Fruit fly (Drosophila melanogaster) whole organism, embryonic: ENCODE data around the gene LeuRS-m.

Experiments used
- Atf3 ChIP-seq: fragments of 200-800 bp; sonication (Bioruptor generic); optimal IDR thresholded peaks from 3 replicates; lab custom pipeline; 2016; ENCODE audit warnings: missing biosample characterization, missing genetic modification characterization
- Bgb ChIP-seq: fragments of 200-800 bp; sonication (Bioruptor generic); IDR thresholded peaks from 2 replicates; pipeline ENCODE4 v1.3.6; 2022; ENCODE audit warnings: missing biosample characterization, missing genetic modification characterization; ENCODE audit not compliant: partially characterized antibody
- Blimp-1 ChIP-seq: fragments of 200-800 bp; sonication (Bioruptor generic); optimal IDR thresholded peaks from 3 replicates; lab custom pipeline; 2018; ENCODE audit warnings: missing biosample characterization, missing genetic modification characterization, mild to moderate bottlenecking, moderate library complexity, missing genetic modification reagents
- BtbVII ChIP-seq: fragments of 200-800 bp; sonication (Bioruptor generic); optimal IDR thresholded peaks from 3 replicates; lab custom pipeline; 2017; ENCODE audit warnings: missing biosample characterization, mild to moderate bottlenecking, missing genetic modification characterization
- CG10654 ChIP-seq: fragments of 200-800 bp; sonication (Bioruptor generic); optimal IDR thresholded peaks from 2 replicates; lab custom pipeline; 2016; ENCODE audit warnings: missing biosample characterization, missing genetic modification characterization
- CG10979 ChIP-seq: fragments of 200-800 bp; sonication (Bioruptor generic); optimal IDR thresholded peaks from 2 replicates; lab custom pipeline; 2018; ENCODE audit warnings: missing biosample characterization, mild to moderate bottlenecking, missing genetic modification characterization, moderate library complexity
- CG12659 ChIP-seq: fragments of 200-800 bp; sonication (Bioruptor generic); optimal IDR thresholded peaks from 3 replicates; lab custom pipeline; 2017; ENCODE audit warnings: mild to moderate bottlenecking, missing biosample characterization, missing genetic modification reagents, missing genetic modification characterization
- CG14710 ChIP-seq: fragments of 200-800 bp; sonication (Bioruptor generic); optimal IDR thresholded peaks from 3 replicates; lab custom pipeline; 2019; ENCODE audit warnings: missing biosample characterization, mild to moderate bottlenecking, missing genetic modification characterization, moderate library complexity
- CG15514 ChIP-seq: fragments of 200-800 bp; sonication (Bioruptor generic); optimal IDR thresholded peaks from 3 replicates; lab custom pipeline; 2017; ENCODE audit warnings: missing biosample characterization, missing genetic modification characterization, mild to moderate bottlenecking, moderate library complexity, missing genetic modification reagents
- CG1602 ChIP-seq: fragments of 200-800 bp; sonication (Bioruptor generic); optimal IDR thresholded peaks from 3 replicates; lab custom pipeline; 2016; ENCODE audit warnings: missing biosample characterization, missing genetic modification characterization
- CG17612 ChIP-seq: fragments of 200-800 bp; sonication (Bioruptor generic); IDR thresholded peaks from 2 replicates; pipeline ENCODE4 v1.3.6; 2022; ENCODE audit warnings: missing biosample characterization, missing genetic modification characterization
- CG18599 ChIP-seq: fragments of 200-800 bp; sonication (Bioruptor generic); optimal IDR thresholded peaks from 3 replicates; lab custom pipeline; 2017; ENCODE audit warnings: missing biosample characterization, missing genetic modification characterization, mild to moderate bottlenecking, moderate library complexity, missing genetic modification reagents
- CG2889 ChIP-seq: fragments of 200-800 bp; sonication (Bioruptor generic); IDR thresholded peaks from 3 replicates; pipeline ENCODE4 v1.3.6; 2022; ENCODE audit warnings: missing biosample characterization, missing genetic modification characterization
- CG3281 ChIP-seq: fragments of 200-800 bp; sonication (Bioruptor generic); optimal IDR thresholded peaks from 3 replicates; lab custom pipeline; 2017; ENCODE audit warnings: missing biosample characterization, mild to moderate bottlenecking, missing genetic modification characterization
- CG34224 ChIP-seq: fragments of 200-800 bp; sonication (Bioruptor generic); IDR thresholded peaks from 3 replicates; pipeline ENCODE4 v1.3.6; 2022; ENCODE audit warnings: missing biosample characterization, missing genetic modification characterization; ENCODE audit not compliant: partially characterized antibody
- CG7987 ChIP-seq: fragments of 200-800 bp; sonication (Bioruptor generic); optimal IDR thresholded peaks from 2 replicates; lab custom pipeline; 2018; ENCODE audit warnings: missing biosample characterization, mild to moderate bottlenecking, missing genetic modification characterization, moderate library complexity
- CG8290 ChIP-seq, 3 experiments: fragments of 200-800 bp; sonication (Bioruptor generic); optimal IDR thresholded peaks; 2 replicates each; lab custom pipeline; 2016 to 2019; ENCODE audit warnings: missing biosample characterization in 3 of 3, missing genetic modification characterization in 3 of 3, mild to moderate bottlenecking in 2 of 3, moderate library complexity in 1 of 3
- CG8478 ChIP-seq: fragments of >200 bp; optimal IDR thresholded peaks from 2 replicates; lab custom pipeline; 2018
- CG8765 ChIP-seq: fragments of 200-800 bp; sonication (Bioruptor generic); IDR thresholded peaks from 2 replicates; pipeline ENCODE4 v1.3.6; 2022; ENCODE audit warnings: missing biosample characterization, missing genetic modification characterization
- CTCF ChIP-seq: fragments of 200-800 bp; sonication (Bioruptor generic); optimal IDR thresholded peaks from 2 replicates; lab custom pipeline; 2017; ENCODE audit warnings: missing biosample characterization, mild to moderate bottlenecking, missing genetic modification characterization, moderate library complexity
- Chrac-16 ChIP-seq: fragments of 200-800 bp; sonication (Bioruptor generic); optimal IDR thresholded peaks from 3 replicates; lab custom pipeline; 2016; ENCODE audit warnings: missing biosample characterization, missing genetic modification characterization
- HLH3B ChIP-seq: fragments of 200-800 bp; sonication (Bioruptor generic); IDR thresholded peaks from 2 replicates; pipeline ENCODE4 v1.3.6; 2022; ENCODE audit warnings: missing biosample characterization, missing genetic modification characterization
- Hr78 ChIP-seq, 2 experiments: fragments of 200-800 bp in 1 of 2; fragments of >200 bp in 1 of 2; sonication (Bioruptor generic) in 1 of 2; optimal IDR thresholded peaks; 2 replicates each; lab custom pipeline; 2017 to 2019; ENCODE audit warnings: missing biosample characterization in 2 of 2, missing genetic modification characterization in 2 of 2, mild to moderate bottlenecking in 1 of 2, moderate library complexity in 1 of 2
- MTF-1 ChIP-seq: fragments of 200-800 bp; sonication (Bioruptor generic); optimal IDR thresholded peaks from 2 replicates; lab custom pipeline; 2018; ENCODE audit warnings: missing biosample characterization, mild to moderate bottlenecking, missing genetic modification characterization, borderline replicate concordance
- Meics ChIP-seq: fragments of 200-800 bp; sonication (Bioruptor generic); optimal IDR thresholded peaks from 2 replicates; lab custom pipeline; 2017; ENCODE audit warnings: missing biosample characterization, mild to moderate bottlenecking, missing genetic modification characterization
- Nf-YB ChIP-seq: fragments of 200-800 bp; sonication (Bioruptor generic); optimal IDR thresholded peaks from 3 replicates; lab custom pipeline; 2019; ENCODE audit warnings: missing biosample characterization, mild to moderate bottlenecking, missing genetic modification characterization, moderate library complexity
- Pdp1 ChIP-seq, 2 experiments: fragments of 200-800 bp; sonication (Bioruptor generic); optimal IDR thresholded peaks; 3 replicates each; lab custom pipeline; 2016; ENCODE audit warnings: missing biosample characterization in 2 of 2, missing genetic modification characterization in 2 of 2, mild to moderate bottlenecking in 1 of 2, moderate library complexity in 1 of 2
- Xrp1 ChIP-seq: fragments of 200-800 bp; sonication (Bioruptor generic); IDR thresholded peaks from 2 replicates; pipeline ENCODE4 v1.3.6; 2022; ENCODE audit warnings: missing biosample characterization, missing genetic modification characterization
- ara ChIP-seq: fragments of 200-800 bp; sonication (Bioruptor generic); IDR thresholded peaks from 2 replicates; pipeline ENCODE4 v1.3.6; 2022; ENCODE audit warnings: missing biosample characterization, missing genetic modification characterization
- bab2 ChIP-seq: fragments of 200-800 bp; sonication (Bioruptor generic); optimal IDR thresholded peaks from 2 replicates; lab custom pipeline; 2016; ENCODE audit warnings: missing biosample characterization, missing genetic modification characterization
- bbx ChIP-seq: fragments of 200-800 bp; sonication (Bioruptor generic); IDR thresholded peaks from 2 replicates; pipeline ENCODE4 v1.3.6; 2022; ENCODE audit warnings: missing biosample characterization, missing genetic modification characterization; ENCODE audit not compliant: partially characterized antibody
- btn ChIP-seq: fragments of 200-800 bp; sonication (Bioruptor generic); optimal IDR thresholded peaks from 2 replicates; lab custom pipeline; 2016; ENCODE audit warnings: missing biosample characterization, missing genetic modification characterization
- crp ChIP-seq, 2 experiments: fragments of 200-800 bp; sonication (Bioruptor generic); optimal IDR thresholded peaks; 2 replicates in 1 of 2; 3 replicates in 1 of 2; lab custom pipeline; 2017; ENCODE audit warnings: missing biosample characterization in 2 of 2, missing genetic modification characterization in 2 of 2, mild to moderate bottlenecking in 1 of 2, moderate library complexity in 1 of 2
- dmrt99B ChIP-seq: fragments of 200-800 bp; sonication (Bioruptor generic); optimal IDR thresholded peaks from 2 replicates; lab custom pipeline; 2018; ENCODE audit warnings: missing biosample characterization, mild to moderate bottlenecking, missing genetic modification characterization, moderate library complexity
- dpn ChIP-seq, 2 experiments: fragments of 200-800 bp; sonication (Bioruptor generic); optimal IDR thresholded peaks; 3 replicates each; lab custom pipeline; 2016; ENCODE audit warnings: missing biosample characterization in 2 of 2, missing genetic modification characterization in 2 of 2
- esg ChIP-seq: fragments of 200-800 bp; sonication (Bioruptor generic); conservative IDR thresholded peaks from 2 replicates; pipeline ENCODE4 v1.3.6; 2022; ENCODE audit warnings: missing biosample characterization, missing genetic modification characterization
- gcm ChIP-seq: fragments of 200-800 bp; sonication (Bioruptor generic); optimal IDR thresholded peaks from 2 replicates; lab custom pipeline; 2019; ENCODE audit warnings: missing biosample characterization, mild to moderate bottlenecking, missing genetic modification characterization, moderate library complexity
- gfzf ChIP-seq: fragments of 200-800 bp; sonication (Bioruptor generic); optimal IDR thresholded peaks from 2 replicates; lab custom pipeline; 2016; ENCODE audit warnings: missing biosample characterization, mild to moderate bottlenecking, missing genetic modification characterization, moderate library complexity
- kay ChIP-seq: fragments of 200-800 bp; sonication (Bioruptor generic); optimal IDR thresholded peaks from 2 replicates; lab custom pipeline; 2016; ENCODE audit warnings: missing biosample characterization, missing genetic modification characterization
- nau ChIP-seq: fragments of 200-800 bp; sonication (Bioruptor generic); optimal IDR thresholded peaks from 3 replicates; lab custom pipeline; 2017; ENCODE audit warnings: missing biosample characterization, mild to moderate bottlenecking, missing genetic modification characterization, missing genetic modification reagents
- rib ChIP-seq: fragments of 200-800 bp; sonication (Bioruptor generic); IDR thresholded peaks from 2 replicates; pipeline ENCODE4 v1.3.6; 2022; ENCODE audit warnings: missing biosample characterization, missing genetic modification characterization
- sima ChIP-seq: fragments of 200-800 bp; sonication (Bioruptor generic); optimal IDR thresholded peaks from 2 replicates; lab custom pipeline; 2016; ENCODE audit warnings: missing biosample characterization, missing genetic modification characterization
- so ChIP-seq: fragments of 200-800 bp; sonication (Bioruptor generic); IDR thresholded peaks from 3 replicates; pipeline ENCODE4 v1.3.6; 2022; ENCODE audit warnings: missing biosample characterization, missing genetic modification characterization
- ssp ChIP-seq: fragments of 200-800 bp; sonication (Bioruptor generic); IDR thresholded peaks from 2 replicates; pipeline ENCODE4 v1.3.6; 2022; ENCODE audit warnings: missing biosample characterization, missing genetic modification characterization
- tin ChIP-seq: fragments of 200-800 bp; sonication (Bioruptor generic); optimal IDR thresholded peaks from 3 replicates; lab custom pipeline; 2016; ENCODE audit warnings: missing biosample characterization, missing genetic modification characterization
- zen ChIP-seq: fragments of 200-800 bp; sonication (Bioruptor generic); optimal IDR thresholded peaks from 3 replicates; lab custom pipeline; 2018; ENCODE audit warnings: missing biosample characterization, mild to moderate bottlenecking, missing genetic modification characterization, moderate library complexity
- zf30C ChIP-seq: fragments of 200-800 bp; sonication (Bioruptor generic); optimal IDR thresholded peaks from 3 replicates; lab custom pipeline; 2018; ENCODE audit warnings: missing biosample characterization, mild to moderate bottlenecking, missing genetic modification characterization

LeuRS-m gene

dm6 chr3L:4824356-4825138, 1.1 kb upstream of the LeuRS-m start (continued):
- TF ChIP-seq esg (GFP tag; lab: Robert Waterston, UW) (peak; percentile 96), tin (GFP tag; lab: Kevin White, UChicago) (peak; percentile 96), btn (GFP tag; lab: Kevin White, UChicago) (peak; percentile 75), Xrp1 (peak; percentile 98), CG8478 (lab: Kevin White, UChicago) (no peak), CG17612 (GFP tag; lab: Robert Waterston, UW) (peak; percentile 95), CG7987 (peak; percentile 77), CG10654 (GFP tag; lab: Kevin White, UChicago) (peak; percentile 91), rib (GFP tag; lab: Robert Waterston, UW) (peak; percentile 95), dpn (GFP tag; optimal IDR thresholded peaks at IDR 0.05; lab: Kevin White, UChicago) (peak; percentile 94 to 97), gcm (GFP tag; lab: Kevin White, UChicago) (no peak), CG3281 (GFP tag; lab: Kevin White, UChicago) (peak; percentile 94), CG15514 (GFP tag; lab: Kevin White, UChicago) (peak; percentile 89), CG2889 (GFP tag; lab: Robert Waterston, UW) (peak; percentile 96), sima (GFP tag; lab: Kevin White, UChicago) (peak; percentile 51), Pdp1 (GFP tag; optimal IDR thresholded peaks at IDR 0.05; lab: Kevin White, UChicago) (peak in 1 of 2 experiments; percentile 91), Chrac-16 (GFP tag; lab: Kevin White, UChicago) (peak; percentile 96), Meics (GFP tag; lab: Kevin White, UChicago) (peak; percentile 95), Bgb (GFP tag; lab: Robert Waterston, UW) (peak; percentile 54; the same call in 1 of the 2 replicates), Atf3 (peak; percentile 88), CG12659 (GFP tag; lab: Kevin White, UChicago) (peak; percentile 97), dmrt99B (tag; lab: Kevin White, UChicago) (peak; percentile 97), crp (GFP tag; optimal IDR thresholded peaks at IDR 0.05; lab: Kevin White, UChicago) (peak; percentile 49 to 95), BtbVII (peak; percentile 95), ssp (GFP tag; lab: Robert Waterston, UW) (peak; percentile 91), CG14710 (peak; percentile 93), zf30C (no peak), Nf-YB (GFP tag; lab: Kevin White, UChicago) (peak; percentile 84), Hr78 (GFP tag; optimal IDR thresholded peaks at IDR 0.05; lab: Kevin White, UChicago) (no peak), CG34224 (GFP tag; lab: Robert Waterston, UW) (peak; percentile 89), CG8765 (GFP tag; lab: Robert Waterston, UW) (peak; percentile 92), CG1602 (GFP tag; lab: Kevin White, UChicago) (peak; percentile 96), CG18599 (peak; percentile 96), gfzf (GFP tag; lab: Kevin White, UChicago) (no peak), ara (peak; percentile 97), CTCF (GFP tag; lab: Kevin White, UChicago) (peak; percentile 55), HLH3B (peak; percentile 97), Blimp-1 (peak; percentile 93), CG10979 (tag; lab: Kevin White, UChicago) (peak; percentile 96), bab2 (peak; percentile 92), MTF-1 (peak; percentile 77), bbx (GFP tag; lab: Robert Waterston, UW) (peak; percentile 58; the same call in 1 of the 2 replicates), nau (GFP tag; lab: Kevin White, UChicago) (no peak), kay (GFP tag; lab: Kevin White, UChicago) (peak; percentile 98), zen (tag; lab: Kevin White, UChicago) (peak; percentile 91), CG8290 (GFP tag; optimal IDR thresholded peaks at IDR 0.05; lab: Kevin White, UChicago) (no peak), CG8290 (tag; optimal IDR thresholded peaks at IDR 0.05; lab: Kevin White, UChicago) (peak in 1 of 2 experiments; percentile 53), so (peak; percentile 98)
